Fruit fly (Drosophila melanogaster) whole organism, embryonic: ENCODE data around the gene Fit2.

Experiments
- Abd-B ChIP-seq: fragments of 200-800 bp; sonication (Bioruptor generic); optimal IDR thresholded peaks from 2 replicates; lab custom pipeline; 2018; ENCODE audit warnings: missing biosample characterization, mild to moderate bottlenecking, missing genetic modification characterization, moderate library complexity
- CG10274 ChIP-seq: fragments of 200-800 bp; sonication (Bioruptor generic); optimal IDR thresholded peaks from 3 replicates; lab custom pipeline; 2017; ENCODE audit warnings: missing biosample characterization, mild to moderate bottlenecking, missing genetic modification characterization
- CG10462 ChIP-seq: fragments of 200-800 bp; sonication (Bioruptor generic); optimal IDR thresholded peaks from 2 replicates; lab custom pipeline; 2016; ENCODE audit warnings: missing biosample characterization, missing genetic modification characterization
- CG11723 ChIP-seq: fragments of 200-800 bp; sonication (Bioruptor generic); optimal IDR thresholded peaks from 2 replicates; lab custom pipeline; 2017; ENCODE audit warnings: missing biosample characterization, mild to moderate bottlenecking, missing genetic modification characterization
- CG12219 ChIP-seq: fragments of 200-800 bp; sonication (Bioruptor generic); optimal IDR thresholded peaks from 3 replicates; lab custom pipeline; 2018; ENCODE audit warnings: missing biosample characterization, mild to moderate bottlenecking, missing genetic modification characterization
- CG12299 ChIP-seq: fragments of 200-800 bp; sonication (Bioruptor generic); optimal IDR thresholded peaks from 2 replicates; lab custom pipeline; 2018; ENCODE audit warnings: missing biosample characterization, mild to moderate bottlenecking, missing genetic modification characterization
- CG12942 ChIP-seq: fragments of 200-800 bp; sonication (Bioruptor generic); optimal IDR thresholded peaks from 3 replicates; lab custom pipeline; 2016; ENCODE audit warnings: missing biosample characterization, missing genetic modification characterization
- CG14014 ChIP-seq: fragments of 200-800 bp; sonication (Bioruptor generic); IDR thresholded peaks from 2 replicates; pipeline ENCODE4 v1.3.6; 2022; ENCODE audit warnings: missing biosample characterization, missing genetic modification characterization
- CG15601 ChIP-seq: fragments of 200-800 bp; sonication (Bioruptor generic); optimal IDR thresholded peaks from 3 replicates; lab custom pipeline; 2019; ENCODE audit warnings: missing biosample characterization, mild to moderate bottlenecking, missing genetic modification characterization, moderate library complexity
- CG15696 ChIP-seq: fragments of 200-800 bp; sonication (Bioruptor generic); optimal IDR thresholded peaks from 2 replicates; lab custom pipeline; 2019; ENCODE audit warnings: missing biosample characterization, mild to moderate bottlenecking, missing genetic modification characterization, moderate library complexity
- CG1602 ChIP-seq: fragments of 200-800 bp; sonication (Bioruptor generic); optimal IDR thresholded peaks from 3 replicates; lab custom pipeline; 2016; ENCODE audit warnings: missing biosample characterization, missing genetic modification characterization
- CG1603 ChIP-seq: fragments of 200-800 bp; sonication (Bioruptor generic); optimal IDR thresholded peaks from 2 replicates; lab custom pipeline; 2019; ENCODE audit warnings: missing biosample characterization, mild to moderate bottlenecking, missing genetic modification characterization, moderate library complexity
- CG16815 ChIP-seq: fragments of 200-800 bp; sonication (Bioruptor generic); optimal IDR thresholded peaks from 3 replicates; lab custom pipeline; 2017; ENCODE audit warnings: missing biosample characterization, mild to moderate bottlenecking, missing genetic modification characterization
- CG17359 ChIP-seq: fragments of 200-800 bp; sonication (Bioruptor generic); optimal IDR thresholded peaks from 3 replicates; lab custom pipeline; 2018; ENCODE audit warnings: missing biosample characterization, mild to moderate bottlenecking, missing genetic modification characterization, moderate library complexity
- CG17829 ChIP-seq: fragments of 200-800 bp; optimal IDR thresholded peaks from 2 replicates; lab custom pipeline; 2019; ENCODE audit warnings: missing biosample characterization, mild to moderate bottlenecking, missing genetic modification characterization, moderate library complexity
- CG18599 ChIP-seq: fragments of 200-800 bp; sonication (Bioruptor generic); optimal IDR thresholded peaks from 3 replicates; lab custom pipeline; 2017; ENCODE audit warnings: missing biosample characterization, missing genetic modification characterization, mild to moderate bottlenecking, moderate library complexity, missing genetic modification reagents
- CG2889 ChIP-seq: fragments of 200-800 bp; sonication (Bioruptor generic); IDR thresholded peaks from 3 replicates; pipeline ENCODE4 v1.3.6; 2022; ENCODE audit warnings: missing biosample characterization, missing genetic modification characterization
- CG3281 ChIP-seq: fragments of 200-800 bp; sonication (Bioruptor generic); optimal IDR thresholded peaks from 3 replicates; lab custom pipeline; 2017; ENCODE audit warnings: missing biosample characterization, mild to moderate bottlenecking, missing genetic modification characterization
- CG4730 ChIP-seq: fragments of 200-800 bp; sonication (Bioruptor generic); IDR thresholded peaks from 2 replicates; pipeline ENCODE4 v1.3.6; 2022; ENCODE audit warnings: missing biosample characterization, missing genetic modification characterization
- CG7745 ChIP-seq: fragments of 200-800 bp; sonication (Bioruptor generic); optimal IDR thresholded peaks from 2 replicates; lab custom pipeline; 2018; ENCODE audit warnings: missing biosample characterization, mild to moderate bottlenecking, missing genetic modification characterization, moderate library complexity
- CG8478 ChIP-seq: fragments of >200 bp; optimal IDR thresholded peaks from 2 replicates; lab custom pipeline; 2018
- Dll ChIP-seq: fragments of 200-800 bp; sonication (Bioruptor generic); IDR thresholded peaks from 4 replicates; pipeline ENCODE4 v1.3.6; 2022; ENCODE audit warnings: missing biosample characterization, missing genetic modification characterization; ENCODE audit not compliant: partially characterized antibody
- Dref ChIP-seq: fragments of 200-800 bp; sonication (Bioruptor generic); IDR thresholded peaks from 2 replicates; pipeline ENCODE4 v1.3.6; 2022; ENCODE audit warnings: missing biosample characterization, missing genetic modification characterization
- Eip74EF ChIP-seq, 2 experiments: fragments of 200-800 bp in 1 of 2; fragments of >200 bp in 1 of 2; sonication (Bioruptor generic) in 1 of 2; optimal IDR thresholded peaks; 2 replicates each; lab custom pipeline; 2017 to 2019; ENCODE audit warnings: missing biosample characterization in 2 of 2, missing genetic modification characterization in 2 of 2, mild to moderate bottlenecking in 1 of 2, moderate library complexity in 1 of 2
- Elba2 ChIP-seq: fragments of 200-800 bp; sonication (Bioruptor generic); optimal IDR thresholded peaks from 3 replicates; lab custom pipeline; 2016; ENCODE audit warnings: missing biosample characterization, missing genetic modification characterization
- Fer2 ChIP-seq: fragments of 200-800 bp; sonication (Bioruptor generic); optimal IDR thresholded peaks from 2 replicates; lab custom pipeline; 2018; ENCODE audit warnings: missing biosample characterization, mild to moderate bottlenecking, missing genetic modification characterization, moderate library complexity
- HLHmδ ChIP-seq: fragments of 200-800 bp; sonication (Bioruptor generic); optimal IDR thresholded peaks from 2 replicates; lab custom pipeline; 2018; ENCODE audit warnings: missing biosample characterization, mild to moderate bottlenecking, missing genetic modification characterization, moderate library complexity
- Pdp1 ChIP-seq, 2 experiments: fragments of 200-800 bp; sonication (Bioruptor generic); optimal IDR thresholded peaks; 3 replicates each; lab custom pipeline; 2016; ENCODE audit warnings: missing biosample characterization in 2 of 2, missing genetic modification characterization in 2 of 2, mild to moderate bottlenecking in 1 of 2, moderate library complexity in 1 of 2
- Sin3A ChIP-seq: fragments of >200 bp; optimal IDR thresholded peaks from 2 replicates; lab custom pipeline; 2018
- YL-1 ChIP-seq: fragments of 200-800 bp; sonication (Bioruptor generic); optimal IDR thresholded peaks from 3 replicates; lab custom pipeline; 2017; ENCODE audit warnings: missing biosample characterization, mild to moderate bottlenecking, missing genetic modification characterization
- az2 ChIP-seq: fragments of 200-800 bp; sonication (Bioruptor generic); optimal IDR thresholded peaks from 3 replicates; lab custom pipeline; 2016; ENCODE audit warnings: missing biosample characterization, missing genetic modification characterization
- bcd ChIP-seq: fragments of 200-800 bp; sonication (Bioruptor generic); optimal IDR thresholded peaks from 2 replicates; lab custom pipeline; 2017; ENCODE audit warnings: missing biosample characterization, mild to moderate bottlenecking, missing genetic modification characterization
- br ChIP-seq: fragments of >200 bp; optimal IDR thresholded peaks from 2 replicates; lab custom pipeline; 2017
- bsh ChIP-seq, 2 experiments: fragments of 200-800 bp; sonication (Bioruptor generic); optimal IDR thresholded peaks; 2 replicates each; lab custom pipeline; 2017 to 2018; ENCODE audit warnings: mild to moderate bottlenecking in 2 of 2, missing biosample characterization in 2 of 2, missing genetic modification characterization in 2 of 2, moderate library complexity in 1 of 2
- gcm ChIP-seq: fragments of 200-800 bp; sonication (Bioruptor generic); optimal IDR thresholded peaks from 2 replicates; lab custom pipeline; 2019; ENCODE audit warnings: missing biosample characterization, mild to moderate bottlenecking, missing genetic modification characterization, moderate library complexity
- gro ChIP-seq: fragments of 200-800 bp; sonication (Bioruptor generic); optimal IDR thresholded peaks from 2 replicates; lab custom pipeline; 2016; ENCODE audit warnings: missing biosample characterization, missing genetic modification characterization
- hb ChIP-seq: fragments of 200-800 bp; sonication (Bioruptor generic); IDR thresholded peaks from 3 replicates; pipeline ENCODE4 v1.3.6; 2022; ENCODE audit warnings: missing biosample characterization, missing genetic modification characterization; ENCODE audit not compliant: partially characterized antibody
- hth ChIP-seq: fragments of >200 bp; optimal IDR thresholded peaks from 2 replicates; lab custom pipeline; 2017; ENCODE audit warnings: inconsistent platforms
- lilli ChIP-seq: fragments of 200-800 bp; sonication (Bioruptor generic); optimal IDR thresholded peaks from 3 replicates; lab custom pipeline; 2016; ENCODE audit warnings: missing biosample characterization, missing genetic modification characterization
- nau ChIP-seq: fragments of 200-800 bp; sonication (Bioruptor generic); optimal IDR thresholded peaks from 3 replicates; lab custom pipeline; 2017; ENCODE audit warnings: missing biosample characterization, mild to moderate bottlenecking, missing genetic modification characterization, missing genetic modification reagents
- nmo ChIP-seq: fragments of 200-800 bp; sonication (Bioruptor generic); optimal IDR thresholded peaks from 2 replicates; lab custom pipeline; 2018; ENCODE audit warnings: missing biosample characterization, mild to moderate bottlenecking, missing genetic modification characterization, moderate library complexity
- nom ChIP-seq: fragments of 200-800 bp; sonication (Bioruptor generic); optimal IDR thresholded peaks from 2 replicates; lab custom pipeline; 2017; ENCODE audit warnings: missing biosample characterization, missing genetic modification characterization, mild to moderate bottlenecking, moderate library complexity, missing genetic modification reagents
- onecut ChIP-seq: fragments of 200-800 bp; sonication (Bioruptor generic); IDR thresholded peaks from 2 replicates; pipeline ENCODE4 v1.3.6; 2022; ENCODE audit warnings: missing biosample characterization, missing genetic modification characterization
- pzg ChIP-seq: fragments of 200-800 bp; sonication (Bioruptor generic); optimal IDR thresholded peaks from 3 replicates; lab custom pipeline; 2018; ENCODE audit warnings: missing biosample characterization, mild to moderate bottlenecking, missing genetic modification characterization, moderate library complexity
- ro ChIP-seq: fragments of 200-800 bp; sonication (Bioruptor generic); IDR thresholded peaks from 2 replicates; pipeline ENCODE4 v1.3.6; 2022; ENCODE audit warnings: missing biosample characterization, missing genetic modification characterization
- schlank ChIP-seq: fragments of 200-800 bp; sonication (Bioruptor generic); optimal IDR thresholded peaks from 2 replicates; lab custom pipeline; 2018; ENCODE audit warnings: missing biosample characterization, mild to moderate bottlenecking, missing genetic modification characterization
- sisA ChIP-seq: fragments of 200-800 bp; sonication (Bioruptor generic); IDR thresholded peaks from 2 replicates; pipeline ENCODE4 v1.3.6; 2022; ENCODE audit warnings: missing biosample characterization, missing genetic modification characterization
- tio ChIP-seq: fragments of 200-800 bp; sonication (Bioruptor generic); optimal IDR thresholded peaks from 2 replicates; lab custom pipeline; 2017; ENCODE audit warnings: missing biosample characterization, missing genetic modification characterization, inconsistent platforms
- trem ChIP-seq: fragments of 200-800 bp; optimal IDR thresholded peaks from 3 replicates; lab custom pipeline; 2019; ENCODE audit warnings: missing biosample characterization, mild to moderate bottlenecking, missing genetic modification characterization, moderate library complexity
- trh ChIP-seq: fragments of 200-800 bp; sonication (Bioruptor generic); optimal IDR thresholded peaks from 2 replicates; lab custom pipeline; 2016; ENCODE audit warnings: missing biosample characterization, missing genetic modification characterization

The Fit2 gene

DNA sequence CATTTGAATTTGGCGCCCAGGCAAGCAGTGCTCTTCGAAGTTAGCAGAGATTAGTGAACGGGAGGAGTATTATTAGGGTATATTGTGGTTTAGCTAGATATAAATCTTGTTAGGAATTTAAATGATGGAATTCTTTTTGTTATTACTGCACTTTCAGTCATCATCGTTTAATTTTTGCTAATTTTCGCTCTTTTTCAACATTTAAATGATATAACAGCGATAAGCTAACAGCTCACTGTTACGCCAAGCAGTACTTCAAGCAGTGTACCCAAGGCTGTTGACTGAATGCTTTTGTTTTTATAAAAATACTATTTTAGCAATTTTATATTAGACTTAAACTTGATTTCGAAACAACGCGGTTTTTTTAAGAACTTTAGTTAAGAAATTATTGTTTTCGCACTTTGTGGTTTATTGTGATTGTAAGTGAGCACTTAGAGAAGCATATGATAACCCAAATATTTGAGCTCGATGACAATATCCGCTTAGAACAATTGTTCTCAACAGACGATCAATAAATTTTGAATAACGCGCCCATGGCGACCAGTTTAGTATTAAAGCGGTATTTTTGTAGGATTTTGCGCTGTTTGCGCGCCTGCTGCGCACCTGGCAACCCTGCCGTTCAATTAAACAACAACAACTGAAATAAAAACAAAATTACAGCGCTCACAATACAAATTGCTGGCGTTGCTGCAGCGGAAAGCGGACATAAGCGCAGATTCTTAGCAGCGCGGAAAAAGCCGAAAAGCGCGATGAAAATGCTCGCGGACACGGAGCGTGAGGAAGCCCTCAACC lies 26.7 kb downstream of the Fit2 start (continued):
- TF ChIP-seq CG10274 (GFP tag; lab: Kevin White, UChicago): no peak
- TF ChIP-seq CG11723 (GFP tag; lab: Kevin White, UChicago): no peak
- no peak for TF ChIP-seq CG12299 (tag; lab: Kevin White, UChicago)
- TF ChIP-seq pzg (GFP tag; lab: Kevin White, UChicago): peak; percentile 52
- peak in 1 of 2 experiments; percentile 80 for TF ChIP-seq Eip74EF (GFP tag; optimal IDR thresholded peaks at IDR 0.05; lab: Kevin White, UChicago)
- TF ChIP-seq br (lab: Kevin White, UChicago): no peak
- no peak for TF ChIP-seq CG3281
- peak; percentile 32 for TF ChIP-seq CG8478
- no peak for TF ChIP-seq hth (lab: Kevin White, UChicago)
- peak in 1 of 2 experiments; percentile 40 for TF ChIP-seq Pdp1 (GFP tag; optimal IDR thresholded peaks at IDR 0.05; lab: Kevin White, UChicago)
- no peak for TF ChIP-seq nau (GFP tag; lab: Kevin White, UChicago)
- TF ChIP-seq hb (GFP tag; lab: Robert Waterston, UW): no peak
- no peak for TF ChIP-seq ro (GFP tag; lab: Robert Waterston, UW)
- TF ChIP-seq bsh (GFP tag; optimal IDR thresholded peaks at IDR 0.05; lab: Kevin White, UChicago): peak in 1 of 2 experiments; percentile 10
- TF ChIP-seq CG7745 (tag; lab: Kevin White, UChicago): no peak
- TF ChIP-seq YL-1 (GFP tag; lab: Kevin White, UChicago): peak; percentile 45
- TF ChIP-seq az2 (GFP tag; lab: Kevin White, UChicago): no peak
- TF ChIP-seq CG18599 (GFP tag; lab: Kevin White, UChicago): no peak
- no peak for TF ChIP-seq tio (GFP tag; lab: Kevin White, UChicago)
- TF ChIP-seq gro (GFP tag; lab: Kevin White, UChicago): no peak
- TF ChIP-seq lilli: no peak
- TF ChIP-seq HLHmδ: no peak
- TF ChIP-seq sisA: no peak
- no peak for TF ChIP-seq Abd-B (GFP tag; lab: Kevin White, UChicago)
- no peak for TF ChIP-seq nom (GFP tag; lab: Kevin White, UChicago)
- TF ChIP-seq CG16815 (GFP tag; lab: Kevin White, UChicago): no peak
- no peak for TF ChIP-seq gcm (GFP tag; lab: Kevin White, UChicago)
- TF ChIP-seq onecut (GFP tag; lab: Robert Waterston, UW): no peak; the same call in 1 of the 2 replicates
- no peak for TF ChIP-seq Dref (GFP tag; lab: Robert Waterston, UW)
- TF ChIP-seq CG17359 (tag; lab: Kevin White, UChicago): no peak
- TF ChIP-seq schlank: no peak
- TF ChIP-seq CG12942 (GFP tag; lab: Kevin White, UChicago): no peak
- peak; percentile 12 for TF ChIP-seq CG1603 (tag; lab: Kevin White, UChicago)
- TF ChIP-seq CG15696 (tag; lab: Kevin White, UChicago): no peak
- TF ChIP-seq CG15601: peak; percentile 99
- TF ChIP-seq Elba2 (GFP tag; lab: Kevin White, UChicago): no peak
- TF ChIP-seq CG1602 (GFP tag; lab: Kevin White, UChicago): no peak
- no peak for TF ChIP-seq CG2889 (GFP tag; lab: Robert Waterston, UW)
- no peak for TF ChIP-seq Dll (GFP tag; lab: Robert Waterston, UW)
- TF ChIP-seq Sin3A (lab: Kevin White, UChicago): no peak
- no peak for TF ChIP-seq CG17829
- TF ChIP-seq CG14014 (GFP tag; lab: Robert Waterston, UW): no peak
- TF ChIP-seq nmo (GFP tag; lab: Kevin White, UChicago): no peak
- no peak for TF ChIP-seq CG10462
- TF ChIP-seq trh (GFP tag; lab: Kevin White, UChicago): no peak
- TF ChIP-seq trem (tag; lab: Kevin White, UChicago): peak; percentile 28
- no peak for TF ChIP-seq CG4730
- TF ChIP-seq bcd (GFP tag; lab: Kevin White, UChicago): peak; percentile 13
- no peak for TF ChIP-seq Fer2
- TF ChIP-seq CG12219 (GFP tag; lab: Kevin White, UChicago): no peak
